Fruit fly (Drosophila melanogaster): ENCODE data around the gene Ugt35C1.

Gene Ugt35C1

dm6 chr3R:11153799-11154273 lies 25.7 kb upstream of the Ugt35C1 start, which contains the start of gene Ugt302K1 (continued):
- TF ChIP-seq stwl (tag; optimal IDR thresholded peaks at IDR 0.05) (no peak), CG5180 (GFP tag; optimal IDR thresholded peaks at IDR 0.05) (no peak), bcd (GFP tag; optimal IDR thresholded peaks at IDR 0.05) (peak; percentile 28), Gsc (GFP tag; IDR thresholded peaks at IDR 0.05) (no peak), CG15514 (GFP tag; optimal IDR thresholded peaks at IDR 0.05) (peak; percentile 6), trh (GFP tag; optimal IDR thresholded peaks at IDR 0.05) (no peak), CG13287 (GFP tag; IDR thresholded peaks at IDR 0.05; ENCODE audit: partially characterized antibody) (no peak), Kr (GFP tag; optimal IDR thresholded peaks at IDR 0.05) (no peak), Mrtf (GFP tag; IDR thresholded peaks at IDR 0.05) (no peak), CG6765 (GFP tag; optimal IDR thresholded peaks at IDR 0.05) (no peak), CG12071 (GFP tag; optimal IDR thresholded peaks at IDR 0.05) (no peak), sug (tag; optimal IDR thresholded peaks at IDR 0.05) (no peak), CG43689 (GFP tag; IDR thresholded peaks at IDR 0.05) (no peak), Sin3A (optimal IDR thresholded peaks at IDR 0.05) (no peak), CG10543 (GFP tag; optimal IDR thresholded peaks at IDR 0.05) (no peak), dmrt99B (tag; optimal IDR thresholded peaks at IDR 0.05) (no peak), tup (GFP tag; optimal IDR thresholded peaks at IDR 0.05) (no peak), ERR (GFP tag; optimal IDR thresholded peaks at IDR 0.05) (no peak), CG6175 (GFP tag; IDR thresholded peaks at IDR 0.05) (no peak), slbo (GFP tag; IDR thresholded peaks at IDR 0.05) (peak; percentile 64), CG15696 (tag; optimal IDR thresholded peaks at IDR 0.05) (no peak), CG16813 (GFP tag; IDR thresholded peaks at IDR 0.05; ENCODE audit: partially characterized antibody) (no peak), CG15269 (tag; optimal IDR thresholded peaks at IDR 0.05) (no peak), CG34224 (GFP tag; IDR thresholded peaks at IDR 0.05; ENCODE audit: partially characterized antibody) (no peak), Dbx (GFP tag; IDR thresholded peaks at IDR 0.05) (no peak; the same call in 2 of the 3 replicates), CG11695 (GFP tag; IDR thresholded peaks at IDR 0.05) (no peak), Meics (GFP tag; optimal IDR thresholded peaks at IDR 0.05) (peak; percentile 40), pfk (GFP tag; optimal IDR thresholded peaks at IDR 0.05) (no peak), CG4328 (GFP tag; optimal IDR thresholded peaks at IDR 0.05) (no peak), CG1024 (GFP tag; IDR thresholded peaks at IDR 0.05) (no peak), Bgb (GFP tag; IDR thresholded peaks at IDR 0.05; ENCODE audit: partially characterized antibody) (no peak), CG10654 (GFP tag; optimal IDR thresholded peaks at IDR 0.05) (no peak), CG11085 (GFP tag; IDR thresholded peaks at IDR 0.05) (0 out of 2 replicates have a peak, but pooled peaks have one; percentile 30), vfl (GFP tag; optimal IDR thresholded peaks at IDR 0.05) (no peak), insv (GFP tag; optimal IDR thresholded peaks at IDR 0.05) (no peak), CG10462 (GFP tag; optimal IDR thresholded peaks at IDR 0.05) (no peak), salm (tag; optimal IDR thresholded peaks at IDR 0.05) (no peak), CG9817 (tag; optimal IDR thresholded peaks at IDR 0.05) (no peak), Fer3 (tag; optimal IDR thresholded peaks at IDR 0.05) (peak; percentile 33), CkIIα-i1 (GFP tag; IDR thresholded peaks at IDR 0.05) (no peak), en (GFP tag; optimal IDR thresholded peaks at IDR 0.05) (no peak), dpn (GFP tag; optimal IDR thresholded peaks at IDR 0.05) (no peak), ara (GFP tag; IDR thresholded peaks at IDR 0.05) (no peak), CG10147 (GFP tag; optimal IDR thresholded peaks at IDR 0.05) (peak; percentile 15), cad (GFP tag; optimal IDR thresholded peaks at IDR 0.05) (no peak), Blimp-1 (GFP tag; optimal IDR thresholded peaks at IDR 0.05) (no peak), Asciz (GFP tag; optimal IDR thresholded peaks at IDR 0.05) (no peak), Tbp (GFP tag; optimal IDR thresholded peaks at IDR 0.05) (no peak), CG3281 (GFP tag; optimal IDR thresholded peaks at IDR 0.05) (peak; percentile 56), lab (GFP tag; optimal IDR thresholded peaks at IDR 0.05) (peak; percentile 70), CG3407 (GFP tag; optimal IDR thresholded peaks at IDR 0.05) (no peak)
